Worm (Caenorhabditis elegans) whole organism, L4/young adult: ENCODE results near the gene idpp-6.
A peak's percentile ranks its signal among the peaks of the same experiment; 100 is the strongest.

Source experiments
- W03F9.2 ChIP-seq: fragments of 150-350 bp; optimal IDR thresholded peaks from 2 replicates; lab custom pipeline; 2014; ENCODE audit warnings: missing biosample characterization, missing genetic modification characterization
- dao-5 ChIP-seq: sonication (generic microtip); optimal IDR thresholded peaks from 2 replicates; lab custom pipeline; 2016; ENCODE audit warnings: missing genotype, missing genetic modification characterization, moderate library complexity, missing compliant biosample characterization
- him-1 ChIP-seq: sonication (generic microtip); optimal IDR thresholded peaks from 2 replicates; lab custom pipeline; 2016; ENCODE audit warnings: missing genotype, missing genetic modification reagents, missing genetic modification characterization, missing compliant biosample characterization

The idpp-6 gene

DNA sequence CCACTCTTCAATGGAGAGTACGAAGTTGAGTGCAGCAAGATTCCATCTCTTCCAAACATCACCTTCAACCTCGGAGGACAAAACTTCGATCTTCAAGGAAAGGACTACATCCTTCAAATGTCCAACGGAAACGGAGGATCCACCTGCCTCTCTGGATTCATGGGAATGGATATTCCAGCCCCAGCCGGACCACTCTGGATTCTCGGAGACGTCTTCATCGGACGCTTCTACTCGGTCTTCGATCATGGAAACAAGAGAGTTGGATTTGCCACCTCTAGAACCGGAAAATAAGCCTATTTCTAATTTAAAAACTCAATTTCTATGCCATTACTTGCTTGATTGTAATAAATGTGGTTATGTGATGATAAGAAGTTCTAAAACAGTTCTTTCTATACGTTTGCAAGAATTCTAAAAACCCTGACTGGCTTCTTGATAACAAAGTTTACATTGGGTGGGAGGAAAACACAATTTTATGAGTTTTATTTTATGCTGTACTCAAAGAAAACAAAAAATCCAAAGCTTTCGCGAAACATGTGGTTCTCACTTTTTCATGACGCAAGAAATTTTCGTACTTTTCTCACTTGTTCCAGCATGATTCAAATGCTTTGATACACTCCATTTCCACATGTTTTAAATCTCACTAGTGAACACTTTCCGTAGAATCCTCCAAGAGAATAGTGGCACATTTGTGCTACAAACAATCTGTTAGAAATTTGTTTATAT is 9.5 kb downstream of the idpp-6 start:
- TF ChIP-seq him-1 (tag; lab: Kevin White, UChicago) (no peak), dao-5 (tag; lab: Kevin White, UChicago) (no peak), W03F9.2 (tag; lab: Kevin White, UChicago) (no peak)

DNA sequence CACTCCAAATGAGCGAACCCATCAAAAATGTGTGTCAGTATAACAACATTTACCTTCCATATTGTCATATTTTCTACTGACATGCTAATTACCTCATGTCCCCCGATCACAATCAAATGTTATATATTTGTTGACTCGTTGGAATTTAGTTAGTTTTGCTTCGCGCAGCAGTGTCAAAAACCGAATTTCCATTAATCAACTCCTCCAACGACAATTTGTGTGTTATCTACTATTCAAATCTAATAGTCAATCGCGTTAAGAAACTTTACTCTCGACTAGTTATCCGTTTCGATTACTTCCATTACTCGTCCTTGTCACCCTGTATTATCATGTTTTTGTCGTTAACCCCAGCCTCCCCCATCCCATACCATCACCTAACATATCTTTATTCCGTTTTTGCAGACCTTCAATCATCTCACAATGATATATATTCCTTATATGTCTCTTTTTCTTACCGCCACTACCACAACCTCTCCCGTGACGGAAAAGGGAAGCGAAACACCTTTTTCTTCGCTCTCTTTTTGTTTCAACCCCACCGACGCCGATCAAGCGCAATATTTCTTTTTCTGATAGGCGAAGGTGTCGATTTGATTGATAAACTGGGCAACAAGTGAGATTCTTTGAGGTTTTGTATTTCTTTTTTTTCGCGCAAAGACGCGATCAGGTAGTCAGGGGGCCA is 13.0 kb downstream of the idpp-6 start:
- TF ChIP-seq W03F9.2 (tag; lab: Kevin White, UChicago): no peak
- TF ChIP-seq him-1 (tag; lab: Kevin White, UChicago): no peak
- no peak for TF ChIP-seq dao-5 (tag; lab: Kevin White, UChicago)

DNA sequence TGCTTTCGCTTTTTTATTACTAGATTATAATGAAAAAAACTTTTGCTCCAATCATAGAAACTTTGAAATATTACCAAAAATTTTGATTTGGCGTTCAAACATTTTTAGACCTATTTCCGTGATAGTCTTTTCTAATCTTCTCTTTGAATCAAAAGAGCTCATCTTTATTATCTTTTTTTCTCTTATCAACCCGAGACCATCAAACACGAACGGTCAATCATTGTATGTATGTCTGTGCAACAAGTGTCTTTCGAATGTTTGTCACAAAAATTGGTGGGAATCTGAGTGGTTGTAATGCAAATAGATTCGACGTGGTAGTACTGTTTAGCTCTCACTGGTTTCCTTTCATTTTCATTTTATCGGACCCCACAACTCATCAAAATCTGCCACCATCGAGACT is 16.8 kb downstream of the idpp-6 start, which contains the start of gene M03A8.3:
TSS of gene M03A8.3 (plus strand) at position 278 of the 400 bp plus-strand sequence.
- TF ChIP-seq W03F9.2 (tag; lab: Kevin White, UChicago) (no peak), dao-5 (tag; lab: Kevin White, UChicago) (no peak), him-1 (tag; lab: Kevin White, UChicago) (no peak)

DNA sequence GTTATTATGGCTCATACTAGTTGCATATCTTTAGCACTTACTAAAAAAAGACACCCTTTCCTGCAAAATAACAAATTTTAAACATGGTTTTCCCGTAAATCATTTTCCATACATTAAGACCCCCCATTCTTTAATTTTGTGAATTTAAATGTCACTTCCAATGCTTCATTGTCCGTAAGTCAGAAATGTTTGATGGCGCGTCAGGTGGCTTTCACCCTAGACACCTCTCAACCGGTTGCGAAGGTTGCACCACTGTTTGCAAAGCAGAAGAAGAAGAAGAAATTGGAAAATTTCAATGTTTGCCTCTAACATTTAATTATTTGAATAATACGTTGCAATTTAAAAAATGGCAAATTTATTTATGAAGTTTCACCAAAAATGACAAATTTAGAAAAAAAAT is 18.6 kb downstream of the idpp-6 start:
- TF ChIP-seq dao-5 (tag; lab: Kevin White, UChicago) (no peak), W03F9.2 (tag; lab: Kevin White, UChicago) (no peak), him-1 (tag; lab: Kevin White, UChicago) (no peak)

DNA sequence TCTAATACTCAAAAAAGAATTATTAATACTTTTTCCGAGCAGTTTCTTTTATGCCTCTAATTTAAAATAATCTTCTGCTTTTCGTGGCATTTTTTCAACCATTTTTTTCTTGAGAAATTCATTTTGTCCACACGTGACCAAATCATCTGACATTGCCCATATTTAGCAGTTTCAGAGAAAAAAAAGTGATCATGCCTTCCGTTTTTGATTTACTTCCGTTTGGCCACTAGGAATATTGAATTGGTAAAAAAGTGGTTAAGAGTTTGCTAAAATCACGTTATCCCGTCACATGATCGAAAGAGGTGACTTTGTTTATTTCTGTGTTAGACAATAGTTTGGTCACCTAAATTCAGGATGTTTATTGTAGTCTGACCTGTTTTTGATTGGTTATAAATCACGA is 21.4 kb downstream of the idpp-6 start:
- no peak for TF ChIP-seq dao-5 (tag; lab: Kevin White, UChicago)
- no peak for TF ChIP-seq W03F9.2 (tag; lab: Kevin White, UChicago)
- TF ChIP-seq him-1 (tag; lab: Kevin White, UChicago): no peak

DNA sequence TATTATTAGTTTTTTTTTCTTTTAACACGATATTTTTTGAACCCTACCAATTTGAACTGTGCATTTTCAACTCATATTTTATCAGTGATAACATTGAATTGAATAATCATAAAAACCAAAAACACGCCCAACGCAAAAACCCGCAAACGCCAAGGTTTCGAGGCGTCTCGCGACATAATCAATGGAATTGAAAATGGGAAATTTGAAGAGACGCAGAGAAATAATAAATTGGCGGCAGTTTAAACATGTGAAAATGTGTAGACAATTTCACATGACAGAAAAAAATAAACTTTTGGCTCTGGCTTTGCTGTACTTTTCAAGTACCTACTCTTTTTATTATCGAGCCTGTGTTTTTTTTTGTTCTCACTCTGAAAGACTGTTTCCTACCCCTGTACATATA is 21.9 kb downstream of the idpp-6 start:
- peak; percentile 4 for TF ChIP-seq W03F9.2 (tag; lab: Kevin White, UChicago)
- no peak for TF ChIP-seq dao-5 (tag; lab: Kevin White, UChicago)
- no peak for TF ChIP-seq him-1 (tag; lab: Kevin White, UChicago)

DNA sequence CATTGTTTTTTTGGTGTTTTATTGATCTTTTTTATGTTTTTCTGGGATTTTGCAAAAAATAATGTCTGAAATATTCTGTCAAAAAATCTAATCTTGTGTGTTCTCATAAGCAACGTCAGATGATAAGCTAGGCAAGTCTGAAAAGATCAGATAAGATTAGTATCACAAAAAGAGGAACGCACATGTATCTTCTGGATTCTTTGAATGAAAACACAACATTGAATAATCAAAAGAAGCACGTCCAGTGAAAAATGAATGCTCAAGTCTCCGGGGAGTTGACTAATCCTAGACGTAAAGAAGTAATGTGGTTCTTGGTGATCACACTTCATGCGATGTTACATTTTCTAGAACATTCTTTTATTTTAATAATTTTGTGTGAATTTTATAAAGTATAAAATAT is 22.5 kb downstream of the idpp-6 start:
- TF ChIP-seq dao-5 (tag; lab: Kevin White, UChicago) (no peak), W03F9.2 (tag; lab: Kevin White, UChicago) (no peak), him-1 (tag; lab: Kevin White, UChicago) (no peak)

DNA sequence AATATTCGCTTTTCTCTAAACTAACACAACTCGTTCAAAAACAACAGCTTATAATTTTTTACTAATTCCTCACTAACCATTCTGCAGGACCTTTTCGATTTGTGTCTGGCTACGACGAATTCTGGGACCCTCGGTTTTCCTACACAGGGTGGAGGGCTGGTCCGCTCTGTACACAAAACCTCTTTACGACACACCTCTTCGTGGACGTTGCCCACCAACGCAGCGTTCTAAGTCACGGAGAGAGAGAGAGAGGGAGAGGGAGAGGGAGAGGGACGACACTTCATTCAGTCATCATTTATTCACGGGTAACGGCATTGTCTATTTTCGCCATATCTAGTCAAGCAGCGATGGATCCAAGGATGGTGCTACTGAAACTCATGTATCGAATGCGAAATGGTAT is 23.5 kb downstream of the idpp-6 start, which contains the start of gene atg-2:
TSS of gene atg-2 (plus strand) at position 301 of the 400 bp plus-strand sequence.
- TF ChIP-seq W03F9.2 (tag; lab: Kevin White, UChicago): no peak
- no peak for TF ChIP-seq dao-5 (tag; lab: Kevin White, UChicago)
- TF ChIP-seq him-1 (tag; lab: Kevin White, UChicago): no peak

DNA sequence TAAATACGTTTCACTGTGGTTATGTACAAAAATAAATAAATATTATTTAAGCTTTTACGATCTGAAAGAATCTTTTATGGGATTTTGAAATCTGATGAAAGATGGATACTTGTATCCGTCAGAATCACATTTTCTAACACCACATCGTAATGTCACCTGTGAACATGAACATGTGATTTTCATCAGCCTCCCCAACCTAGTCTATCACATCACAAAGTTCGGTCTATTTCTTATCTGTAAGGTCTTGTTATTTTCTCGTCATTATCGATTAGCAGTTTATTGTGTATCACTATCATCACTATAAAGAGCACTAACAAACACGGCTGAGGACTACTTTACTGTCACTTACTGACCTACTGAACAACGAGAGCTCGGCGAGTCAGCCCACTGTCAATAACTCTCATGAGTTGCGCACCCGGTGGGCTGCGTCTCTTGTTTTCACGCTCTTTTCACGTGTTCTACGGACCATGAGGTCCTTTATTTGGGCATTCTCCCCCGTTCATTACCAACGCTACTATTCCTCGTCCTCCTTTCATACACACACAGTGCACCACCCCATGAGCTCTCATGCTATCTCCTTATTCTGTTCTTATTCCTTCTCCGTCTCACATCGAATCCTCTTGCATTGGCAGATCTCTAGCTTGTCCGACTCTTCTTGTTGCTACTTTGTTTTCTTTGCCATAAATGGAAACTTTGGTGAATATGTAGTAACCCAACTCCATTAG is 24.3 kb downstream of the idpp-6 start:
- TF ChIP-seq W03F9.2 (tag; lab: Kevin White, UChicago) (no peak), dao-5 (tag; lab: Kevin White, UChicago) (no peak), him-1 (tag; lab: Kevin White, UChicago) (no peak)

DNA sequence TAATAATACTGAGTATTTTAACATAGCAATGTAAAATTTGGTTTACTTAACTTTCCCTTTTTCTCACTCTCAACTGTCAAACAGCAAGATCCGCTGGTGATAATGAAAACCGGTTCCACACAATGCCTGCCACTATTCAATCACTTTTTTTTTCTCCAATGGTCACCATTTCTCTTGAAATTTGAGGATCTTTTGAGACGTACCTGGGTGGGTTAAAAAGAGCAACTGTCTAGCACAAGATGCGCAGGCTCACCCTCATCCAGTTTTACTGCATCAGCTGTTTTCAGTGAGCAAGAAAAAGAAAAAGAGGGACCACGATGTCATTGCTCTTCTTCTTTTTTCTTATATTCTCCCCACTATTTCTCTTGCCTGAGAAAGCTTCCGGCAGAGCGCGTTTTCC is 25.3 kb downstream of the idpp-6 start:
- TF ChIP-seq him-1 (tag; lab: Kevin White, UChicago) (no peak), dao-5 (tag; lab: Kevin White, UChicago) (no peak), W03F9.2 (tag; lab: Kevin White, UChicago) (no peak)

DNA sequence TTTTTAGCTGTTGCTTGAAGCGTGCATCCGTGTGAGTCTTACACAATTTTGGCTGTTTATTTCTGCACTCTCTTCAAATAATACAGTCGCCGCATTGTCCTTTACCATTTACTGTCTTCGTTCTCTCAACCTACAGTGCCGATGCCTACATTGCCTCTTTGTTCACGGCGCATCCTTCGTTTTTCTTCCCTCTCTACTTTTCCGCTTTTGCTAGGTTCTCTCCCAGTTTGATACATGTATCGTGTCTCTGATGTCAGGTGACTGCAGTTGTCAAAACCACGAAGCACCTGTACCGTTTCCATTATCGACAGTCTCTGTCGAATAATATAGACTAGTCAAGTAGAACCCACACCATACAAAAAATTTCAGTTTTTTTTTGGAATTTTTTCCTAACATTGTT is 25.7 kb downstream of the idpp-6 start:
- no peak for TF ChIP-seq him-1 (tag; lab: Kevin White, UChicago)
- TF ChIP-seq W03F9.2 (tag; lab: Kevin White, UChicago): no peak
- no peak for TF ChIP-seq dao-5 (tag; lab: Kevin White, UChicago)

DNA sequence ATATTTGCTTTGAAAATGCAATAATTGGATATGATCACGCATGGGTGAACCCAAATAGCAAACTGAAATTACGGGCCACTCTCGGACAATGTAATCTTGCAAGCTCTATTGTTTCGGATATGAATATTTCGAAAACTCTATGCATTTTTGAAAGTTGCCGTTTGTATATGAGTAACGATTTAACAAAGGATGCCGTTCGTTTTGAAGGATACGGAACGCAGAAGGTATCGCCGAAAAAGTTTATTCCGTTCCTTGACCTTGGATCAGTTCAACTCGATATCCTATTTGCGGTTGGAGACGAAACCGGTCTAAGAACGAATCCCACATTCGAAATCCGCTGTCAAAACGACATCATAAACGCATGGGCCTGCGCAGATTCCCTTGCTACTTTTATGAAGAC is 30.1 kb downstream of the idpp-6 start:
- TF ChIP-seq dao-5 (tag; lab: Kevin White, UChicago): no peak
- no peak for TF ChIP-seq him-1 (tag; lab: Kevin White, UChicago)
- no peak for TF ChIP-seq W03F9.2 (tag; lab: Kevin White, UChicago)

DNA sequence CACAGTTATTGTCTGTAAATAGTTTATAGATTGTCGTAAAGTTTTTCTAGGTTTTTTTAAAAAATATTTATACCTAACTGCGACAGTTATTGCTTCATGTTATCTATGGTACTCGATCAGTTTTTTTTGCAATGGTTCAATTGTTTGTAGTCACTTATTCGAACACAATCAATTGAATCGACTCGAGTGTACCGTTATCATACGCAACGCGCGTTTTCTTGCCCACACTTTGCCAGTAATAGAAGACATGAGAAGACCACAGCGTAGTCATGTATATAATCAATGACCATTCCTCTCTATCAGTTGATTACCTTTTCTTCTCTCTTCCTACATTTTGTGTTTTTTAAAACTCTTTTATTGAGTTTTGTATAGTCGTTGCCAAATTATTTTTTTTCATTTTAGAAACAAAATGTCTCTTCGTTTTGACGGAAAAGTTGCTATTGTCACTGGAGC is 35.1 kb downstream of the idpp-6 start, which contains the start of gene dhs-28:
TSS of gene dhs-28 (plus strand) at position 403 of the 453 bp plus-strand sequence.
- TF ChIP-seq dao-5 (tag; lab: Kevin White, UChicago): no peak
- TF ChIP-seq him-1 (tag; lab: Kevin White, UChicago): no peak
- TF ChIP-seq W03F9.2 (tag; lab: Kevin White, UChicago): no peak
